Fruit fly (Drosophila melanogaster) whole organism, embryonic: ENCODE measurements around the gene CG16753.

Source experiments
- ATbp ChIP-seq: fragments of 200-800 bp; sonication (Bioruptor generic); optimal IDR thresholded peaks from 2 replicates; lab custom pipeline; 2017; ENCODE audit warnings: missing biosample characterization, mild to moderate bottlenecking, missing genetic modification characterization, missing genetic modification reagents
- Atf3 ChIP-seq: fragments of 200-800 bp; sonication (Bioruptor generic); optimal IDR thresholded peaks from 3 replicates; lab custom pipeline; 2016; ENCODE audit warnings: missing biosample characterization, missing genetic modification characterization
- Atf6 ChIP-seq: fragments of 200-800 bp; sonication (Bioruptor generic); IDR thresholded peaks from 2 replicates; pipeline ENCODE4 v1.3.6; 2022; ENCODE audit warnings: missing biosample characterization, missing genetic modification characterization
- CG10431 ChIP-seq: fragments of 200-800 bp; sonication (Bioruptor generic); optimal IDR thresholded peaks from 3 replicates; lab custom pipeline; 2018; ENCODE audit warnings: missing biosample characterization, mild to moderate bottlenecking, missing genetic modification characterization
- CG10543 ChIP-seq: fragments of 200-800 bp; sonication (Bioruptor generic); optimal IDR thresholded peaks from 3 replicates; lab custom pipeline; 2017; ENCODE audit warnings: missing biosample characterization, mild to moderate bottlenecking, missing genetic modification characterization, moderate library complexity
- CG11696 ChIP-seq: fragments of 200-800 bp; sonication (Bioruptor generic); IDR thresholded peaks from 2 replicates; pipeline ENCODE4 v1.3.6; 2022; ENCODE audit warnings: missing biosample characterization, missing genetic modification characterization
- CG13123 ChIP-seq: fragments of 200-800 bp; sonication (Bioruptor generic); optimal IDR thresholded peaks from 2 replicates; lab custom pipeline; 2016; ENCODE audit warnings: missing biosample characterization, missing genetic modification characterization
- CG14014 ChIP-seq: fragments of 200-800 bp; sonication (Bioruptor generic); IDR thresholded peaks from 2 replicates; pipeline ENCODE4 v1.3.6; 2022; ENCODE audit warnings: missing biosample characterization, missing genetic modification characterization
- CG14965 ChIP-seq: fragments of 200-800 bp; sonication (Bioruptor generic); optimal IDR thresholded peaks from 2 replicates; lab custom pipeline; 2016; ENCODE audit warnings: missing biosample characterization, missing genetic modification characterization, borderline replicate concordance
- CG17802 ChIP-seq: fragments of 200-800 bp; sonication (Bioruptor generic); optimal IDR thresholded peaks from 2 replicates; lab custom pipeline; 2018; ENCODE audit warnings: missing biosample characterization, mild to moderate bottlenecking, missing genetic modification characterization, moderate library complexity
- CG18599 ChIP-seq: fragments of 200-800 bp; sonication (Bioruptor generic); optimal IDR thresholded peaks from 3 replicates; lab custom pipeline; 2017; ENCODE audit warnings: missing biosample characterization, missing genetic modification characterization, mild to moderate bottlenecking, moderate library complexity, missing genetic modification reagents
- CG2120 ChIP-seq: fragments of 200-800 bp; sonication (Bioruptor generic); optimal IDR thresholded peaks from 3 replicates; lab custom pipeline; 2016; ENCODE audit warnings: missing biosample characterization, missing genetic modification characterization
- CG2199 ChIP-seq: fragments of 200-800 bp; sonication (Bioruptor generic); IDR thresholded peaks from 3 replicates; pipeline ENCODE4 v1.3.6; 2022; ENCODE audit warnings: missing biosample characterization, missing genetic modification characterization
- CG2202 ChIP-seq: fragments of 200-800 bp; sonication (Bioruptor generic); optimal IDR thresholded peaks from 2 replicates; lab custom pipeline; 2018; ENCODE audit warnings: missing biosample characterization, mild to moderate bottlenecking, missing genetic modification characterization
- CG2875 ChIP-seq: fragments of 200-800 bp; sonication (Bioruptor generic); optimal IDR thresholded peaks from 2 replicates; lab custom pipeline; 2017; ENCODE audit warnings: missing biosample characterization, mild to moderate bottlenecking, missing genetic modification characterization, missing genetic modification reagents
- CG32767 ChIP-seq: fragments of 200-800 bp; sonication (Bioruptor generic); IDR thresholded peaks from 2 replicates; pipeline ENCODE4 v1.3.6; 2022; ENCODE audit warnings: missing biosample characterization, missing genetic modification characterization
- CG4707 ChIP-seq: fragments of 200-800 bp; sonication (Bioruptor generic); optimal IDR thresholded peaks from 2 replicates; lab custom pipeline; 2018; ENCODE audit warnings: missing biosample characterization, mild to moderate bottlenecking, missing genetic modification characterization, moderate library complexity
- CG6791 ChIP-seq: fragments of 200-800 bp; sonication (Bioruptor generic); IDR thresholded peaks from 3 replicates; pipeline ENCODE4 v1.3.6; 2022; ENCODE audit warnings: missing biosample characterization, missing genetic modification characterization; ENCODE audit not compliant: partially characterized antibody
- Doc2 ChIP-seq: fragments of 200-800 bp; sonication (Bioruptor generic); IDR thresholded peaks from 2 replicates; pipeline ENCODE4 v1.3.6; 2022; ENCODE audit warnings: missing biosample characterization, missing genetic modification characterization
- Drgx ChIP-seq: fragments of 200-800 bp; sonication (Bioruptor generic); IDR thresholded peaks from 2 replicates; pipeline ENCODE4 v1.3.6; 2022; ENCODE audit warnings: missing biosample characterization, missing genetic modification characterization
- E2f1 ChIP-seq: fragments of 200-800 bp; sonication (Bioruptor generic); IDR thresholded peaks from 2 replicates; pipeline ENCODE4 v1.3.6; 2022; ENCODE audit warnings: missing biosample characterization, missing genetic modification characterization
- Hey ChIP-seq: fragments of 200-800 bp; sonication (Bioruptor generic); optimal IDR thresholded peaks from 3 replicates; lab custom pipeline; 2018; ENCODE audit warnings: missing biosample characterization, mild to moderate bottlenecking, missing genetic modification characterization
- Hmr ChIP-seq: fragments of 200-800 bp; sonication (Bioruptor generic); optimal IDR thresholded peaks from 3 replicates; lab custom pipeline; 2017; ENCODE audit warnings: mild to moderate bottlenecking, missing biosample characterization, missing genetic modification reagents, missing genetic modification characterization
- MESR4 ChIP-seq: fragments of 200-800 bp; sonication (Bioruptor generic); optimal IDR thresholded peaks from 2 replicates; lab custom pipeline; 2018; ENCODE audit warnings: missing biosample characterization, mild to moderate bottlenecking, missing genetic modification characterization, moderate library complexity
- MTF-1 ChIP-seq: fragments of 200-800 bp; sonication (Bioruptor generic); optimal IDR thresholded peaks from 2 replicates; lab custom pipeline; 2018; ENCODE audit warnings: missing biosample characterization, mild to moderate bottlenecking, missing genetic modification characterization, borderline replicate concordance
- Nf-YC ChIP-seq: fragments of 200-800 bp; optimal IDR thresholded peaks from 3 replicates; lab custom pipeline; 2019; ENCODE audit warnings: missing biosample characterization, mild to moderate bottlenecking, missing genetic modification characterization, moderate library complexity
- Oli ChIP-seq: fragments of 200-800 bp; sonication (Bioruptor generic); optimal IDR thresholded peaks from 2 replicates; lab custom pipeline; 2018; ENCODE audit warnings: missing biosample characterization, mild to moderate bottlenecking, missing genetic modification characterization, moderate library complexity
- Sry-β ChIP-seq: fragments of 200-800 bp; sonication (Bioruptor generic); optimal IDR thresholded peaks from 2 replicates; lab custom pipeline; 2018; ENCODE audit warnings: missing biosample characterization, mild to moderate bottlenecking, missing genetic modification characterization, moderate library complexity
- TFAM ChIP-seq: fragments of 200-800 bp; sonication (Bioruptor generic); optimal IDR thresholded peaks from 2 replicates; lab custom pipeline; 2017; ENCODE audit warnings: missing biosample characterization, missing genetic modification characterization, inconsistent platforms
- bsh ChIP-seq, 2 experiments: fragments of 200-800 bp; sonication (Bioruptor generic); optimal IDR thresholded peaks; 2 replicates each; lab custom pipeline; 2017 to 2018; ENCODE audit warnings: mild to moderate bottlenecking in 2 of 2, missing biosample characterization in 2 of 2, missing genetic modification characterization in 2 of 2, moderate library complexity in 1 of 2
- cg ChIP-seq: fragments of 200-800 bp; sonication (Bioruptor generic); optimal IDR thresholded peaks from 3 replicates; lab custom pipeline; 2019; ENCODE audit warnings: missing biosample characterization, mild to moderate bottlenecking, missing genetic modification characterization, moderate library complexity
- chinmo ChIP-seq: fragments of 200-800 bp; sonication (Bioruptor generic); IDR thresholded peaks from 4 replicates; pipeline ENCODE4 v1.3.6; 2022; ENCODE audit warnings: missing biosample characterization, missing genetic modification characterization; ENCODE audit not compliant: partially characterized antibody
- chn ChIP-seq: fragments of 200-800 bp; sonication (Bioruptor generic); optimal IDR thresholded peaks from 2 replicates; lab custom pipeline; 2016; ENCODE audit warnings: missing biosample characterization, missing genetic modification characterization
- crc ChIP-seq: fragments of 200-800 bp; sonication (Bioruptor generic); optimal IDR thresholded peaks from 2 replicates; lab custom pipeline; 2016; ENCODE audit warnings: missing biosample characterization, missing genetic modification characterization
- dimm ChIP-seq: fragments of 200-800 bp; sonication (Bioruptor generic); IDR thresholded peaks from 2 replicates; pipeline ENCODE4 v1.3.6; 2022; ENCODE audit warnings: missing biosample characterization, missing genetic modification characterization
- exex ChIP-seq: fragments of 200-800 bp; sonication (Bioruptor generic); optimal IDR thresholded peaks from 4 replicates; lab custom pipeline; 2018; ENCODE audit warnings: missing biosample characterization, mild to moderate bottlenecking, missing genetic modification characterization, moderate library complexity
- fd96Cb ChIP-seq: fragments of 200-800 bp; sonication (Bioruptor generic); optimal IDR thresholded peaks from 2 replicates; lab custom pipeline; 2018; ENCODE audit warnings: missing biosample characterization, mild to moderate bottlenecking, missing genetic modification characterization, moderate library complexity
- gem ChIP-seq: fragments of 200-800 bp; sonication (Bioruptor generic); optimal IDR thresholded peaks from 2 replicates; lab custom pipeline; 2019; ENCODE audit warnings: missing biosample characterization, mild to moderate bottlenecking, missing genetic modification characterization, moderate library complexity
- ham ChIP-seq: fragments of 200-800 bp; sonication (Bioruptor generic); IDR thresholded peaks from 2 replicates; pipeline ENCODE4 v1.3.6; 2022; ENCODE audit warnings: missing biosample characterization, missing genetic modification characterization
- lmd ChIP-seq: fragments of 200-800 bp; sonication (Bioruptor generic); IDR thresholded peaks from 2 replicates; pipeline ENCODE4 v1.3.6; 2022; ENCODE audit warnings: missing biosample characterization, missing genetic modification characterization
- nmo ChIP-seq: fragments of 200-800 bp; sonication (Bioruptor generic); optimal IDR thresholded peaks from 2 replicates; lab custom pipeline; 2018; ENCODE audit warnings: missing biosample characterization, mild to moderate bottlenecking, missing genetic modification characterization, moderate library complexity
- nom ChIP-seq: fragments of 200-800 bp; sonication (Bioruptor generic); optimal IDR thresholded peaks from 2 replicates; lab custom pipeline; 2017; ENCODE audit warnings: missing biosample characterization, missing genetic modification characterization, mild to moderate bottlenecking, moderate library complexity, missing genetic modification reagents
- otp ChIP-seq: fragments of 200-800 bp; sonication (Bioruptor generic); IDR thresholded peaks from 3 replicates; pipeline ENCODE4, ENCODE4 v1.3.6; 2022; ENCODE audit warnings: missing biosample characterization, missing genetic modification characterization
- pan ChIP-seq, 4 experiments: fragments of >200 bp in 3 of 4; fragments of 200-800 bp in 1 of 4; sonication (Bioruptor generic) in 1 of 4; optimal IDR thresholded peaks in 3 of 4; IDR thresholded peaks in 1 of 4; 2 replicates each; pipeline versions ENCODE4 v1.3.6 to Lab custom; 2017 to 2022; ENCODE audit warnings: missing biosample characterization in 2 of 4, missing genetic modification characterization in 2 of 4, mixed read lengths in 1 of 4
- ranshi ChIP-seq: fragments of 200-800 bp; sonication (Bioruptor generic); IDR thresholded peaks from 2 replicates; pipeline ENCODE4 v1.3.6; 2022; ENCODE audit warnings: missing biosample characterization, missing genetic modification characterization
- so ChIP-seq: fragments of 200-800 bp; sonication (Bioruptor generic); IDR thresholded peaks from 3 replicates; pipeline ENCODE4 v1.3.6; 2022; ENCODE audit warnings: missing biosample characterization, missing genetic modification characterization

The CG16753 gene

dm6 chr3L:3080084-3080994 lies 25.5 kb downstream of the CG16753 start (continued):
- TF ChIP-seq pan (optimal IDR thresholded peaks at IDR 0.05; lab: Kevin White, UChicago) (no peak), pan (GFP tag; optimal IDR thresholded peaks at IDR 0.05 in 1 of 2, IDR thresholded peaks at IDR 0.05 in 1 of 2) (peak in 1 of 2 experiments; percentile 75), crc (GFP tag; lab: Kevin White, UChicago) (no peak), nmo (no peak), otp (no peak), CG11696 (GFP tag; lab: Robert Waterston, UW) (peak; percentile 48), CG2120 (GFP tag; lab: Kevin White, UChicago) (peak; percentile 28), Atf6 (GFP tag; lab: Robert Waterston, UW) (0 out of 2 replicates have a peak, but pooled peaks have one; percentile 20), CG32767 (GFP tag; lab: Robert Waterston, UW) (no peak), CG13123 (GFP tag; lab: Kevin White, UChicago) (no peak), cg (GFP tag; lab: Kevin White, UChicago) (peak; percentile 49), CG10543 (GFP tag; lab: Kevin White, UChicago) (peak; percentile 80), CG6791 (0 out of 3 replicates have a peak, but pooled peaks have one; percentile 24), CG10431 (no peak), Hey (tag; lab: Kevin White, UChicago) (peak; percentile 64), fd96Cb (peak; percentile 9), ranshi (GFP tag; lab: Robert Waterston, UW) (peak; percentile 56), TFAM (no peak), gem (tag; lab: Kevin White, UChicago) (peak; percentile 97), ham (GFP tag; lab: Robert Waterston, UW) (no peak), ATbp (GFP tag; lab: Kevin White, UChicago) (peak; percentile 32), exex (tag; lab: Kevin White, UChicago) (peak; percentile 95), nom (GFP tag; lab: Kevin White, UChicago) (no peak), CG18599 (peak; percentile 66), chn (no peak), Oli (tag; lab: Kevin White, UChicago) (peak; percentile 33), chinmo (GFP tag; lab: Robert Waterston, UW) (0 out of 4 replicates have a peak, but pooled peaks have one; percentile 61), Doc2 (GFP tag; lab: Robert Waterston, UW) (no peak), Atf3 (GFP tag; lab: Kevin White, UChicago) (peak; percentile 21), CG2199 (GFP tag; lab: Robert Waterston, UW) (0 out of 3 replicates have a peak, but pooled peaks have one; percentile 25), lmd (peak; percentile 47), Drgx (GFP tag; lab: Robert Waterston, UW) (peak; percentile 59), CG2202 (no peak), so (GFP tag; lab: Robert Waterston, UW) (0 out of 3 replicates have a peak, but pooled peaks have one; percentile 24), bsh (GFP tag; optimal IDR thresholded peaks at IDR 0.05; lab: Kevin White, UChicago) (peak in 1 of 2 experiments; percentile 51), MTF-1 (GFP tag; lab: Kevin White, UChicago) (peak; percentile 25), Hmr (peak; percentile 11), Nf-YC (tag; lab: Kevin White, UChicago) (peak; percentile 62), CG14014 (GFP tag; lab: Robert Waterston, UW) (0 out of 2 replicates have a peak, but pooled peaks have one; percentile 45), Sry-β (GFP tag; lab: Kevin White, UChicago) (no peak), dimm (GFP tag; lab: Robert Waterston, UW) (peak; percentile 37; the same call in 1 of the 2 replicates), CG2875 (GFP tag; lab: Kevin White, UChicago) (peak; percentile 32), MESR4 (no peak), CG17802 (tag; lab: Kevin White, UChicago) (peak; percentile 26), CG4707 (GFP tag; lab: Kevin White, UChicago) (peak; percentile 23), CG14965 (GFP tag; lab: Kevin White, UChicago) (no peak), E2f1 (GFP tag; lab: Robert Waterston, UW) (peak; percentile 35; the same call in 1 of the 2 replicates)
